Worm (Caenorhabditis elegans) whole organism, midembryonic: ENCODE results near the gene F43C11.1.

ENCODE experiments used
- T22C8.4 ChIP-seq: fragments of 200-800 bp; sonication (Bioruptor generic); IDR thresholded peaks from 2 replicates; pipeline ENCODE4 v1.3.6; 2022; ENCODE audit warnings: missing genetic modification characterization, missing compliant biosample characterization
- cog-1 ChIP-seq: sonication (generic microtip); optimal IDR thresholded peaks from 2 replicates; lab custom pipeline; 2016; ENCODE audit warnings: missing genetic modification characterization, missing compliant biosample characterization
- flt-1 ChIP-seq: fragments of 200-800 bp; sonication (Bioruptor generic); IDR thresholded peaks from 2 replicates; pipeline ENCODE4 v1.3.6; 2022; ENCODE audit warnings: missing genetic modification characterization, missing compliant biosample characterization
- klf-2 ChIP-seq: fragments of 200-800 bp; sonication (Bioruptor generic); conservative IDR thresholded peaks from 2 replicates; pipeline ENCODE4 v1.3.6; 2022; ENCODE audit warnings: missing genetic modification reagents, missing genetic modification characterization, missing compliant biosample characterization
- ref-1 ChIP-seq: fragments of 200-800 bp; sonication (Bioruptor generic); conservative IDR thresholded peaks from 2 replicates; pipeline ENCODE4 v1.3.6; 2022; ENCODE audit warnings: missing genetic modification reagents, missing genetic modification characterization, missing compliant biosample characterization
- tab-1 ChIP-seq: fragments of 200-800 bp; sonication (Bioruptor generic); IDR thresholded peaks from 2 replicates; pipeline ENCODE4 v1.3.6; 2022; ENCODE audit warnings: missing genetic modification characterization, missing compliant biosample characterization
- ztf-23 ChIP-seq: fragments of 200-800 bp; sonication (Bioruptor generic); IDR thresholded peaks from 2 replicates; pipeline ENCODE4 v1.3.6; 2022; ENCODE audit warnings: missing genetic modification reagents, missing genetic modification characterization, missing compliant biosample characterization

ce11 chrII:2346672-2347071 is 10.2 kb upstream of the F43C11.1 start, which contains the start of gene F43C11.4:
- TF ChIP-seq T22C8.4 (GFP tag; lab: Robert Waterston, UW) (no peak), cog-1 (tag; lab: Kevin White, UChicago) (no peak), ztf-23 (GFP tag; lab: Robert Waterston, UW) (no peak), flt-1 (GFP tag; lab: Robert Waterston, UW) (no peak), ref-1 (GFP tag; lab: Robert Waterston, UW) (no peak), tab-1 (GFP tag; lab: Robert Waterston, UW) (no peak), klf-2 (no peak)
